Fruit fly (Drosophila melanogaster) whole organism, adult: ENCODE data around the gene CG4537.

Source experiments
- CG11617 ChIP-seq: fragments of 200-800 bp; sonication (Bioruptor generic); optimal IDR thresholded peaks from 2 replicates; lab custom pipeline; 2017; ENCODE audit warnings: mild to moderate bottlenecking, missing biosample characterization, missing genetic modification reagents, missing genetic modification characterization
- CG12768 ChIP-seq: fragments of 200-800 bp; sonication (Bioruptor generic); optimal IDR thresholded peaks from 2 replicates; lab custom pipeline; 2017; ENCODE audit warnings: missing biosample characterization, missing genetic modification characterization, mild to moderate bottlenecking, moderate library complexity, missing genetic modification reagents
- CG14711 ChIP-seq: fragments of 200-800 bp; sonication (Bioruptor generic); optimal IDR thresholded peaks from 2 replicates; lab custom pipeline; 2018; ENCODE audit warnings: missing biosample characterization, mild to moderate bottlenecking, missing genetic modification characterization, moderate library complexity
- CG1620 ChIP-seq: fragments of 200-800 bp; sonication (Bioruptor generic); optimal IDR thresholded peaks from 2 replicates; lab custom pipeline; 2016; ENCODE audit warnings: missing biosample characterization, missing genetic modification characterization
- CG33017 ChIP-seq: fragments of 200-800 bp; sonication (Bioruptor generic); optimal IDR thresholded peaks from 2 replicates; lab custom pipeline; 2018; ENCODE audit warnings: missing biosample characterization, mild to moderate bottlenecking, missing genetic modification characterization, moderate library complexity
- CG5204 ChIP-seq: fragments of 200-800 bp; sonication (Bioruptor generic); optimal IDR thresholded peaks from 2 replicates; lab custom pipeline; 2016; ENCODE audit warnings: missing biosample characterization, missing genetic modification characterization
- CG7045 ChIP-seq: fragments of 200-800 bp; sonication (Bioruptor generic); optimal IDR thresholded peaks from 2 replicates; lab custom pipeline; 2017; ENCODE audit warnings: missing biosample characterization, mild to moderate bottlenecking, missing genetic modification characterization
- CG7101 ChIP-seq: fragments of 200-800 bp; sonication (Bioruptor generic); optimal IDR thresholded peaks from 2 replicates; lab custom pipeline; 2018; ENCODE audit warnings: missing biosample characterization, mild to moderate bottlenecking, missing genetic modification characterization, moderate library complexity
- Hr96 ChIP-seq: fragments of 200-800 bp; sonication (Bioruptor generic); optimal IDR thresholded peaks from 2 replicates; lab custom pipeline; 2016; ENCODE audit warnings: missing biosample characterization, missing genetic modification characterization
- kay ChIP-seq: fragments of 200-800 bp; sonication (Bioruptor generic); peaks from one replicate; lab custom pipeline; 2016; ENCODE audit warnings: missing biosample characterization, missing genetic modification characterization, borderline replicate concordance
- pad ChIP-seq: fragments of 200-800 bp; sonication (Bioruptor generic); optimal IDR thresholded peaks from 3 replicates; lab custom pipeline; 2017; ENCODE audit warnings: missing biosample characterization, missing genetic modification characterization, mild to moderate bottlenecking, moderate library complexity, missing genetic modification reagents
- tj ChIP-seq: fragments of 200-800 bp; sonication (Bioruptor generic); optimal IDR thresholded peaks from 3 replicates; lab custom pipeline; 2017; ENCODE audit warnings: missing biosample characterization, mild to moderate bottlenecking, missing genetic modification characterization, moderate library complexity

DNA sequence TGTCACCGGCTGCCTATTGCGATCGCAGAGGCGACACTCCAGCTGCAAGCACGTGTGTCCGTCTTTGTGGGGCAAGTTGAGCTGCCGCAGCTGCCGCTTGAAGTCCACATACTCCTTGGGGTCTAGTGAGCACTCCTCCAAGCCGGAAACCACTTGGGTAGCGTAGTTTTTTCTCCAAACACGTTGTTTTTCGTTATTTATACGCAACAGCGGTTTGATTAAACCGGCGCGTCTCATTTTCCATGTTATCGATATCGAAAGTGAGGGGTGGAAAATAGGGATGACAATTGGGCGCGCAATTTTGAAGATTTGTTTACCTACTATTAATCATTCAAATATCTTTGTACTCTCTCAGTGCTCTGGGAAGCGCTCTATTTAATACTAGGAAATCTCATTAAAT lies 2.5 kb downstream of the CG4537 start, which contains the start of gene mtDNA-helicase:
- TF ChIP-seq CG5204 (GFP tag; lab: Kevin White, UChicago), result no peak
- TF ChIP-seq CG33017, result no peak
- no peak for TF ChIP-seq CG1620
- TF ChIP-seq CG11617 (GFP tag; lab: Kevin White, UChicago), result no peak
- TF ChIP-seq CG7101, result no peak
- no peak for TF ChIP-seq kay (GFP tag; lab: Kevin White, UChicago)
- TF ChIP-seq CG7045 (GFP tag; lab: Kevin White, UChicago), result no peak
- no peak for TF ChIP-seq pad (GFP tag; lab: Kevin White, UChicago)
- TF ChIP-seq CG14711 (tag; lab: Kevin White, UChicago), result no peak
- no peak for TF ChIP-seq CG12768
- no peak for TF ChIP-seq Hr96 (GFP tag; lab: Kevin White, UChicago)
- no peak for TF ChIP-seq tj
